Worm (Caenorhabditis elegans) whole organism, young adult: ENCODE measurements around the gene Y57G11A.5.

Experiments used
- F22D6.2 ChIP-seq: sonication (generic microtip); optimal IDR thresholded peaks from 2 replicates; lab custom pipeline; 2016; ENCODE audit warnings: mild to moderate bottlenecking, missing genetic modification characterization, missing compliant biosample characterization
- aptf-2 ChIP-seq: fragments of 200-800 bp; sonication (Bioruptor generic); conservative IDR thresholded peaks from 2 replicates; pipeline ENCODE4 v1.3.6; 2022; ENCODE audit warnings: missing genetic modification reagents, missing genetic modification characterization, missing compliant biosample characterization
- attf-3 ChIP-seq: fragments of 200-800 bp; sonication (Bioruptor generic); conservative IDR thresholded peaks from 2 replicates; pipeline ENCODE4 v1.3.6; 2022; ENCODE audit warnings: missing genetic modification reagents, missing genetic modification characterization, missing compliant biosample characterization
- bed-2 ChIP-seq: fragments of 200-800 bp; sonication (Bioruptor generic); IDR thresholded peaks from 2 replicates; pipeline ENCODE4 v1.3.6; 2022; ENCODE audit warnings: missing genetic modification reagents, missing genetic modification characterization, missing compliant biosample characterization
- cebp-2 ChIP-seq: fragments of 200-800 bp; sonication (Bioruptor generic); IDR thresholded peaks from 2 replicates; pipeline ENCODE4 v1.3.6; 2022; ENCODE audit warnings: missing genetic modification characterization, missing compliant biosample characterization
- ceh-27 ChIP-seq: fragments of 200-800 bp; sonication (Bioruptor generic); optimal IDR thresholded peaks from 2 replicates; lab custom pipeline; 2018; ENCODE audit warnings: mild to moderate bottlenecking, missing genetic modification characterization, moderate library complexity, missing compliant biosample characterization
- dox-1 ChIP-seq: fragments of 200-800 bp; sonication (Bioruptor generic); IDR thresholded peaks from 2 replicates; pipeline ENCODE4 v1.3.6; 2022; ENCODE audit warnings: missing genetic modification reagents, missing genetic modification characterization, missing compliant biosample characterization
- repo-1 ChIP-seq: sonication (generic microtip); optimal IDR thresholded peaks from 2 replicates; lab custom pipeline; 2017; ENCODE audit warnings: mild to moderate bottlenecking, missing genetic modification characterization, missing compliant biosample characterization
- snpc-3.4 ChIP-seq: sonication (generic microtip); optimal IDR thresholded peaks from 2 replicates; lab custom pipeline; 2017; ENCODE audit warnings: missing genetic modification characterization, mild to moderate bottlenecking, missing compliant biosample characterization, antibody characterized with exemption, moderate library complexity, missing genotype, missing genetic modification reagents
- zim-3 ChIP-seq: sonication (generic microtip); optimal IDR thresholded peaks from 2 replicates; lab custom pipeline; 2017; ENCODE audit warnings: mild to moderate bottlenecking, missing genetic modification characterization, moderate library complexity, missing compliant biosample characterization
- ztf-22 ChIP-seq: fragments of 200-800 bp; sonication (Bioruptor generic); optimal IDR thresholded peaks from 2 replicates; lab custom pipeline; 2018; ENCODE audit warnings: mild to moderate bottlenecking, missing genetic modification characterization, moderate library complexity, missing compliant biosample characterization
- ztf-26 ChIP-seq: sonication (generic microtip); optimal IDR thresholded peaks from 2 replicates; lab custom pipeline; 2017; ENCODE audit warnings: missing genetic modification characterization, missing compliant biosample characterization

The Y57G11A.5 gene

ce11 chrIV:14464065-14464567 is 48.2 kb downstream of the Y57G11A.5 start, which contains the start of gene dld-1 (continued):
- no peak for TF ChIP-seq zim-3 (tag; lab: Kevin White, UChicago)
- TF ChIP-seq bed-2 (GFP tag; lab: Robert Waterston, UW) = no peak
- peak; percentile 93 for TF ChIP-seq dox-1 (GFP tag; lab: Robert Waterston, UW)
- no peak for TF ChIP-seq repo-1 (tag; lab: Kevin White, UChicago)
- peak; percentile 75 for TF ChIP-seq snpc-3.4 (tag; lab: Kevin White, UChicago)
- TF ChIP-seq ceh-27 (GFP tag; lab: Kevin White, UChicago) = peak; percentile 86
- TF ChIP-seq aptf-2 = no peak
- peak; percentile 47 for TF ChIP-seq ztf-26 (tag; lab: Kevin White, UChicago)
- TF ChIP-seq attf-3 (GFP tag; lab: Robert Waterston, UW) = peak; percentile 100
- no peak for TF ChIP-seq cebp-2
- TF ChIP-seq ztf-22 (GFP tag; lab: Kevin White, UChicago) = no peak
- TF ChIP-seq F22D6.2 (tag; lab: Kevin White, UChicago) = no peak
